Fruit fly (Drosophila melanogaster) whole organism, embryonic: Measurements from ENCODE around the gene CG10208.

Experiments used
- Asciz ChIP-seq: fragments of 200-800 bp; sonication (Bioruptor generic); optimal IDR thresholded peaks from 2 replicates; lab custom pipeline; 2017; ENCODE audit warnings: missing biosample characterization, mild to moderate bottlenecking, missing genetic modification characterization, missing genetic modification reagents
- Atf3 ChIP-seq: fragments of 200-800 bp; sonication (Bioruptor generic); optimal IDR thresholded peaks from 3 replicates; lab custom pipeline; 2016; ENCODE audit warnings: missing biosample characterization, missing genetic modification characterization
- BEAF-32 ChIP-seq: fragments of 200-800 bp; sonication (Bioruptor generic); optimal IDR thresholded peaks from 3 replicates; lab custom pipeline; 2017; ENCODE audit warnings: missing biosample characterization, missing genetic modification characterization, mild to moderate bottlenecking, moderate library complexity, missing genetic modification reagents
- Blimp-1 ChIP-seq: fragments of 200-800 bp; sonication (Bioruptor generic); optimal IDR thresholded peaks from 3 replicates; lab custom pipeline; 2018; ENCODE audit warnings: missing biosample characterization, missing genetic modification characterization, mild to moderate bottlenecking, moderate library complexity, missing genetic modification reagents
- BtbVII ChIP-seq: fragments of 200-800 bp; sonication (Bioruptor generic); optimal IDR thresholded peaks from 3 replicates; lab custom pipeline; 2017; ENCODE audit warnings: missing biosample characterization, mild to moderate bottlenecking, missing genetic modification characterization
- CG10274 ChIP-seq: fragments of 200-800 bp; sonication (Bioruptor generic); optimal IDR thresholded peaks from 3 replicates; lab custom pipeline; 2017; ENCODE audit warnings: missing biosample characterization, mild to moderate bottlenecking, missing genetic modification characterization
- CG14710 ChIP-seq: fragments of 200-800 bp; sonication (Bioruptor generic); optimal IDR thresholded peaks from 3 replicates; lab custom pipeline; 2019; ENCODE audit warnings: missing biosample characterization, mild to moderate bottlenecking, missing genetic modification characterization, moderate library complexity
- CG15073 ChIP-seq: fragments of 200-800 bp; sonication (Bioruptor generic); optimal IDR thresholded peaks from 2 replicates; lab custom pipeline; 2016; ENCODE audit warnings: missing biosample characterization, missing genetic modification characterization
- CG17385 ChIP-seq: fragments of 200-800 bp; sonication (Bioruptor generic); optimal IDR thresholded peaks from 3 replicates; lab custom pipeline; 2018; ENCODE audit warnings: missing biosample characterization, mild to moderate bottlenecking, missing genetic modification characterization
- CG18764 ChIP-seq: fragments of 200-800 bp; sonication (Bioruptor generic); optimal IDR thresholded peaks from 3 replicates; lab custom pipeline; 2016; ENCODE audit warnings: missing biosample characterization, missing genetic modification characterization
- CG2129 ChIP-seq: fragments of 200-800 bp; sonication (Bioruptor generic); IDR thresholded peaks from 2 replicates; pipeline ENCODE4 v1.3.6; 2022; ENCODE audit warnings: missing biosample characterization, missing genetic modification characterization; ENCODE audit not compliant: partially characterized antibody
- CG34422 ChIP-seq: fragments of 200-800 bp; sonication (Bioruptor generic); IDR thresholded peaks from 3 replicates; pipeline ENCODE4 v1.3.6; 2022; ENCODE audit warnings: missing biosample characterization, missing genetic modification characterization
- CG5245 ChIP-seq: fragments of 200-800 bp; sonication (Bioruptor generic); optimal IDR thresholded peaks from 3 replicates; lab custom pipeline; 2016; ENCODE audit warnings: missing biosample characterization, missing genetic modification characterization
- CG6254 ChIP-seq: fragments of 200-800 bp; sonication (Bioruptor generic); optimal IDR thresholded peaks from 3 replicates; lab custom pipeline; 2017; ENCODE audit warnings: mild to moderate bottlenecking, missing biosample characterization, missing genetic modification reagents, missing genetic modification characterization
- CG6813 ChIP-seq: fragments of 200-800 bp; sonication (Bioruptor generic); optimal IDR thresholded peaks from 2 replicates; lab custom pipeline; 2017; ENCODE audit warnings: missing biosample characterization, missing genetic modification characterization, mild to moderate bottlenecking, moderate library complexity, missing genetic modification reagents
- CG7839 ChIP-seq: fragments of 200-800 bp; sonication (Bioruptor generic); optimal IDR thresholded peaks from 3 replicates; lab custom pipeline; 2018; ENCODE audit warnings: missing biosample characterization, mild to moderate bottlenecking, missing genetic modification characterization, moderate library complexity
- CG8359 ChIP-seq: fragments of 200-800 bp; sonication (Bioruptor generic); optimal IDR thresholded peaks from 2 replicates; lab custom pipeline; 2017; ENCODE audit warnings: missing biosample characterization, mild to moderate bottlenecking, missing genetic modification characterization, borderline replicate concordance
- CG9876 ChIP-seq: fragments of 200-800 bp; sonication (Bioruptor generic); optimal IDR thresholded peaks from 2 replicates; lab custom pipeline; 2016; ENCODE audit warnings: missing biosample characterization, missing genetic modification characterization
- D19B ChIP-seq: fragments of 200-800 bp; sonication (Bioruptor generic); optimal IDR thresholded peaks from 2 replicates; lab custom pipeline; 2017; ENCODE audit warnings: missing biosample characterization, mild to moderate bottlenecking, missing genetic modification characterization
- E2f2 ChIP-seq: fragments of 200-800 bp; sonication (Bioruptor generic); IDR thresholded peaks from 2 replicates; pipeline ENCODE4 v1.3.6; 2022; ENCODE audit warnings: missing biosample characterization, missing genetic modification characterization
- Eip74EF ChIP-seq, 2 experiments: fragments of 200-800 bp in 1 of 2; fragments of >200 bp in 1 of 2; sonication (Bioruptor generic) in 1 of 2; optimal IDR thresholded peaks; 2 replicates each; lab custom pipeline; 2017 to 2019; ENCODE audit warnings: missing biosample characterization in 2 of 2, missing genetic modification characterization in 2 of 2, mild to moderate bottlenecking in 1 of 2, moderate library complexity in 1 of 2
- Ets65A ChIP-seq: fragments of 200-800 bp; sonication (Bioruptor generic); peaks from one replicate; lab custom pipeline; 2016; ENCODE audit warnings: missing biosample characterization, missing genetic modification characterization
- Hmx ChIP-seq: fragments of 200-800 bp; sonication (Bioruptor generic); optimal IDR thresholded peaks from 2 replicates; lab custom pipeline; 2016; ENCODE audit warnings: missing biosample characterization, missing genetic modification characterization
- Hr3 ChIP-seq: fragments of 200-800 bp; sonication (Bioruptor generic); optimal IDR thresholded peaks from 3 replicates; lab custom pipeline; 2016; ENCODE audit warnings: missing biosample characterization, missing genetic modification characterization
- Mes4 ChIP-seq: fragments of 200-800 bp; sonication (Bioruptor generic); optimal IDR thresholded peaks from 2 replicates; lab custom pipeline; 2016; ENCODE audit warnings: missing biosample characterization, missing genetic modification characterization
- Rfx ChIP-seq: fragments of 200-800 bp; sonication (Bioruptor generic); IDR thresholded peaks from 2 replicates; pipeline ENCODE4 v1.3.6; 2022; ENCODE audit warnings: missing biosample characterization, missing genetic modification characterization
- Rx ChIP-seq: fragments of 200-800 bp; sonication (Bioruptor generic); IDR thresholded peaks from 2 replicates; pipeline ENCODE4 v1.3.6; 2022; ENCODE audit warnings: missing biosample characterization, missing genetic modification characterization
- Sox102F ChIP-seq: fragments of 200-800 bp; sonication (Bioruptor generic); optimal IDR thresholded peaks from 2 replicates; lab custom pipeline; 2018; ENCODE audit warnings: missing biosample characterization, mild to moderate bottlenecking, missing genetic modification characterization, moderate library complexity
- ab ChIP-seq: fragments of 200-800 bp; sonication (Bioruptor generic); optimal IDR thresholded peaks from 2 replicates; lab custom pipeline; 2016; ENCODE audit warnings: missing biosample characterization, missing genetic modification characterization
- bbx ChIP-seq: fragments of 200-800 bp; sonication (Bioruptor generic); IDR thresholded peaks from 2 replicates; pipeline ENCODE4 v1.3.6; 2022; ENCODE audit warnings: missing biosample characterization, missing genetic modification characterization; ENCODE audit not compliant: partially characterized antibody
- disco-r ChIP-seq: fragments of 200-800 bp; sonication (Bioruptor generic); optimal IDR thresholded peaks from 2 replicates; lab custom pipeline; 2016; ENCODE audit warnings: missing biosample characterization, missing genetic modification characterization
- dmrt11E ChIP-seq: fragments of 200-800 bp; sonication (Bioruptor generic); optimal IDR thresholded peaks from 3 replicates; lab custom pipeline; 2018; ENCODE audit warnings: missing biosample characterization, mild to moderate bottlenecking, missing genetic modification characterization, moderate library complexity
- eyg ChIP-seq: fragments of 200-800 bp; sonication (Bioruptor generic); optimal IDR thresholded peaks from 3 replicates; lab custom pipeline; 2016; ENCODE audit warnings: missing biosample characterization, missing genetic modification characterization
- fd96Cb ChIP-seq: fragments of 200-800 bp; sonication (Bioruptor generic); optimal IDR thresholded peaks from 2 replicates; lab custom pipeline; 2018; ENCODE audit warnings: missing biosample characterization, mild to moderate bottlenecking, missing genetic modification characterization, moderate library complexity
- gsb ChIP-seq: fragments of 200-800 bp; sonication (Bioruptor generic); IDR thresholded peaks from 2 replicates; pipeline ENCODE4 v1.3.6; 2022; ENCODE audit warnings: missing biosample characterization, missing genetic modification characterization
- h ChIP-seq: fragments of >200 bp; optimal IDR thresholded peaks from 2 replicates; lab custom pipeline; 2017
- ham ChIP-seq: fragments of 200-800 bp; sonication (Bioruptor generic); IDR thresholded peaks from 2 replicates; pipeline ENCODE4 v1.3.6; 2022; ENCODE audit warnings: missing biosample characterization, missing genetic modification characterization
- kni ChIP-seq: fragments of 200-800 bp; sonication (Bioruptor generic); optimal IDR thresholded peaks from 3 replicates; lab custom pipeline; 2017; ENCODE audit warnings: mild to moderate bottlenecking, missing biosample characterization, missing genetic modification reagents, missing genetic modification characterization
- nerfin-1 ChIP-seq: fragments of 200-800 bp; sonication (Bioruptor generic); optimal IDR thresholded peaks from 3 replicates; lab custom pipeline; 2019; ENCODE audit warnings: missing biosample characterization, mild to moderate bottlenecking, missing genetic modification characterization, moderate library complexity
- nom ChIP-seq: fragments of 200-800 bp; sonication (Bioruptor generic); optimal IDR thresholded peaks from 2 replicates; lab custom pipeline; 2017; ENCODE audit warnings: missing biosample characterization, missing genetic modification characterization, mild to moderate bottlenecking, moderate library complexity, missing genetic modification reagents
- pho ChIP-seq: fragments of 200-800 bp; sonication (Bioruptor generic); optimal IDR thresholded peaks from 2 replicates; lab custom pipeline; 2016; ENCODE audit warnings: missing biosample characterization, missing genetic modification characterization
- pros ChIP-seq: fragments of 200-800 bp; sonication (Bioruptor generic); optimal IDR thresholded peaks from 3 replicates; lab custom pipeline; 2019; ENCODE audit warnings: missing biosample characterization, mild to moderate bottlenecking, missing genetic modification characterization, moderate library complexity
- seq ChIP-seq: fragments of 200-800 bp; sonication (Bioruptor generic); IDR thresholded peaks from 2 replicates; pipeline ENCODE4 v1.3.6; 2022; ENCODE audit warnings: missing biosample characterization, missing genetic modification characterization
- tll ChIP-seq, 2 experiments: fragments of 200-800 bp in 1 of 2; fragments of >200 bp in 1 of 2; sonication (Bioruptor generic) in 1 of 2; optimal IDR thresholded peaks; 2 replicates each; lab custom pipeline; 2017 to 2019; ENCODE audit warnings: missing biosample characterization in 2 of 2, missing genetic modification characterization in 2 of 2, mild to moderate bottlenecking in 1 of 2, moderate library complexity in 1 of 2
- tna ChIP-seq: fragments of 200-800 bp; sonication (Bioruptor generic); IDR thresholded peaks from 2 replicates; pipeline ENCODE4 v1.3.6; 2022; ENCODE audit warnings: missing biosample characterization, missing genetic modification characterization; ENCODE audit not compliant: partially characterized antibody
- trem ChIP-seq: fragments of 200-800 bp; optimal IDR thresholded peaks from 3 replicates; lab custom pipeline; 2019; ENCODE audit warnings: missing biosample characterization, mild to moderate bottlenecking, missing genetic modification characterization, moderate library complexity
- wdn ChIP-seq: fragments of 200-800 bp; sonication (Bioruptor generic); IDR thresholded peaks from 2 replicates; pipeline ENCODE4 v1.3.6; 2022; ENCODE audit warnings: missing biosample characterization, missing genetic modification characterization

Gene CG10208

dm6 chr3R:23782456-23783402 is 8.8 kb upstream of the CG10208 start (continued):
- TF ChIP-seq Hmx (GFP tag; lab: Kevin White, UChicago) (peak; percentile 47), CG17385 (GFP tag; lab: Kevin White, UChicago) (peak; percentile 80), gsb (GFP tag; lab: Robert Waterston, UW) (no peak), CG34422 (peak; percentile 77), CG9876 (GFP tag; lab: Kevin White, UChicago) (no peak), Atf3 (GFP tag; lab: Kevin White, UChicago) (peak; percentile 86), D19B (GFP tag; lab: Kevin White, UChicago) (peak; percentile 44), Asciz (GFP tag; lab: Kevin White, UChicago) (peak; percentile 81), ham (GFP tag; lab: Robert Waterston, UW) (no peak), trem (peak; percentile 94), CG6813 (GFP tag; lab: Kevin White, UChicago) (peak; percentile 82), CG6254 (GFP tag; lab: Kevin White, UChicago) (peak; percentile 94), pho (GFP tag; lab: Kevin White, UChicago) (peak; percentile 9), Rx (GFP tag; lab: Robert Waterston, UW) (peak; percentile 79), Sox102F (GFP tag; lab: Kevin White, UChicago) (peak; percentile 94), fd96Cb (peak; percentile 95), disco-r (GFP tag; lab: Kevin White, UChicago) (peak; percentile 55), seq (GFP tag; lab: Robert Waterston, UW) (peak; percentile 30; the same call in 1 of the 2 replicates), tna (GFP tag; lab: Robert Waterston, UW) (no peak), eyg (GFP tag; lab: Kevin White, UChicago) (peak; percentile 55), CG7839 (tag; lab: Kevin White, UChicago) (peak; percentile 91), CG5245 (GFP tag; lab: Kevin White, UChicago) (peak; percentile 81), Ets65A (GFP tag; lab: Kevin White, UChicago) (peak; percentile 99), E2f2 (GFP tag; lab: Robert Waterston, UW) (peak; percentile 59; the same call in 1 of the 2 replicates), Eip74EF (GFP tag; optimal IDR thresholded peaks at IDR 0.05; lab: Kevin White, UChicago) (peak in 1 of 2 experiments; percentile 80), nom (GFP tag; lab: Kevin White, UChicago) (peak; percentile 46), h (lab: Kevin White, UChicago) (no peak), CG15073 (peak; percentile 71), Rfx (GFP tag; lab: Robert Waterston, UW) (peak; percentile 56; the same call in 1 of the 2 replicates), Hr3 (peak; percentile 89), dmrt11E (peak; percentile 98), CG18764 (GFP tag; lab: Kevin White, UChicago) (peak; percentile 77), bbx (no peak), CG8359 (GFP tag; lab: Kevin White, UChicago) (peak; percentile 81), kni (GFP tag; lab: Kevin White, UChicago) (peak; percentile 95), CG10274 (peak; percentile 44), nerfin-1 (tag; lab: Kevin White, UChicago) (peak; percentile 82), Blimp-1 (peak; percentile 92), BEAF-32 (GFP tag; lab: Kevin White, UChicago) (no peak), ab (GFP tag; lab: Kevin White, UChicago) (peak; percentile 83), wdn (GFP tag; lab: Robert Waterston, UW) (no peak), tll (GFP tag; optimal IDR thresholded peaks at IDR 0.05; lab: Kevin White, UChicago) (peak in 1 of 2 experiments; percentile 80), pros (GFP tag; lab: Kevin White, UChicago) (peak; percentile 63), CG2129 (GFP tag; lab: Robert Waterston, UW) (no peak), CG14710 (tag; lab: Kevin White, UChicago) (peak; percentile 96), Mes4 (GFP tag; lab: Kevin White, UChicago) (peak; percentile 84), BtbVII (GFP tag; lab: Kevin White, UChicago) (peak; percentile 79)
